Worm (Caenorhabditis elegans): Measurements from ENCODE around the gene cnt-2.

DNA sequence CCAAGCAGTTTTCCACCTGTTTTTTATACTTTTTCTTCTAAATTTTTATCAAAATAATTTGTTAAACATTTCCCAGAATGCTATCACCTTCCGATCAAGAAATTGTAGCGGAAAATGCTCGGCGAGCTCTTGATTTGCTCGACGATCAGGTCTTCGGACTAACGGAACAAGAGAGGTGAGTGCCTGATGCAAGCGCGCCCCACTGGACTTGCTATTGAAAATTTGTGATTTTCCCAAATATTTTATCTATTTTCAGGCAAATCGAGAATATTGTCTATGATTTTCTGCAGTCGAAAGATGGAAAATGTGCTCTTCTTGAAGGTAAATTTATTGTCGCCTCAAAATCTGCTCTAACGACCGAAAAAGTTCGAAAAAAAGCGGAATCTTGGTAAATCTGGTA, 8.7 kb upstream of the cnt-2 start, which contains the start of gene orc-4:
- TF ChIP-seq nhr-77 (tag; optimal IDR thresholded peaks at IDR 0.05) = no peak
- no peak for TF ChIP-seq alr-1 (tag; optimal IDR thresholded peaks at IDR 0.05; ENCODE audit: borderline replicate concordance)
- TF ChIP-seq ama-1 (optimal IDR thresholded peaks at IDR 0.05) = no peak
- no peak for TF ChIP-seq nhr-84 (tag; optimal IDR thresholded peaks at IDR 0.05)
- TF ChIP-seq blmp-1 (tag; optimal IDR thresholded peaks at IDR 0.05) = peak; percentile 21
- no peak for TF ChIP-seq pqm-1 (tag; optimal IDR thresholded peaks at IDR 0.05)
- TF ChIP-seq ceh-82 (tag; optimal IDR thresholded peaks at IDR 0.05) = no peak
- TF ChIP-seq unc-98 (GFP tag; IDR thresholded peaks at IDR 0.05) = no peak
- TF ChIP-seq elt-2 (tag; optimal IDR thresholded peaks at IDR 0.05) = no peak
- TF ChIP-seq nhr-28 (tag; optimal IDR thresholded peaks at IDR 0.05) = no peak
